Fruit fly (Drosophila melanogaster) whole organism, larva: ENCODE results near the gene Rh6.
A peak's percentile ranks its signal among the peaks of the same experiment; 100 is the strongest.

ENCODE experiments used
- noc ChIP-seq: fragments of 200-800 bp; sonication (Bioruptor generic); optimal IDR thresholded peaks from 3 replicates; lab custom pipeline; 2019; ENCODE audit warnings: missing biosample characterization, mild to moderate bottlenecking, missing genetic modification characterization, moderate library complexity

The Rh6 gene

DNA sequence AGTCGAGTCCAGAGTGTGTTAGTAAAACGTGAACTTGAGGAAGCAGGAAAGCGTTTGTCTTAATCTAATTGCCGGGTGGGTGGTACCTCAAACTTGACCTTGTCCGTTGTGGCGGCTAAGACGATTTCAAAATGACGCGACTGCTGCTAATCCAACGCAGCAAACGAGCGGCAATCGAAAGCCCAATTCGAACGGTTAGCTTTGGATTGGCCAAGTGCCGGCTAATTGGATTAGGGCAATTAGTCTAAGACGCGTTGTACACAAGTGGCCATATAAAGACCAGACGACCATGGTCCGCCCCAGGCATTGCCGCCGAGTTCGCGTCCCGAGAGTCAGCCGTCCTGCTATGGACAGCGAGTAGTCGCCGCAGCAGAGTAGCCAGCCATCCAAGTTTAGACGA, at the start of gene Rh6:
TSS of gene Rh6 (plus strand) at position 301 of the 400 bp plus-strand sequence.
- TF ChIP-seq noc (tag; lab: Kevin White, UChicago), result no peak

DNA sequence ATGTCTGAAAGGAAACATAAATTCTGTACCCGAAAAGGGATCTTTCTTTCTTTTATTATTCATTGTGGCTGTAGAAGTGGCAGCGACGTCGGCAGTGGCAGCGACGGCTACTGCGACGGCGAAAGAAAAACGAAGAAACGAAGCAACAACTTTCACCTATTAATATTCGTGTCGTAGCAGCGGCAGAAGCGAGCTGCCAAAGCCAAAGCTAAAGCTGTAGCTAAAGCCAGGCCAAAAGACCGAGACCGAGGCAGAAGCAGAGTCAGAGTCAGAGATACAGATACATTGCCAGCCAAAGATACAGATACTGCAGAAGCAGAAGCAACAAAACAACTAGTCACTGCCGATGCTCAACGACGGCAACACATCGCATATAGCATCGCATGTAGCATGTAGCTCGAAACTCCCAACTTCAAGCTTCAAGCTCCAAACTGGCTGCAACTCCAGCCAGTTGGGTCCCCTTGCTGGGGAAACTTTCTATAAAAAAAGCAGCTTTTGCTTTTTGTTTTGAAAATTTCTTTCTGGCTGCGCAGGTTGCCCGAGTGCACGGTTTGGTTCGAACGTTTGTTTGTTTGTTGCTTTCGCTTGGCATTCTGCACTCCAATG, 49.5 kb upstream of the Rh6 start:
- no peak for TF ChIP-seq noc (tag; lab: Kevin White, UChicago)

DNA sequence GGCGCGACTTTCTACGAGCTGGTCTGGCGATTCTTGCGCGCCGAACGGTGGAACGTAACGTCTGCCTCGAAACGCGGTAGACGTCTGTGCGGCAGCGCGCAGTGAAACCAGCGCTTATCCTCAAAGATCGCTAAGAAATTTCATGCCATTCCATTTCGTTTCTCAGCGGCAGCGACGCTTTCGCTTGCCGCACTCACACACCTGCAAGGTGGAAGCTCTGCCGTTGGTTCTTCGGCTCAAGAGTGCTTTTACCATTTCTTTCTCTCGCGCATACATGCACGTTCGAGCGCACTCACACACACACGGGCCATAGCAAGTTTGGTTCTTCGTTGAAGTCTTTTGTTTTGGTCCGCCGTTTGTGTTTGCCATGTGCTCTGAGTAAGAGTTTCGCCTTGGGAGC, 48.3 kb upstream of the Rh6 start, which contains the start of gene CG6118:
TSS of gene CG6118 (minus strand) at position 63 of the 400 bp plus-strand sequence.
- TF ChIP-seq noc (tag; lab: Kevin White, UChicago), result no peak

DNA sequence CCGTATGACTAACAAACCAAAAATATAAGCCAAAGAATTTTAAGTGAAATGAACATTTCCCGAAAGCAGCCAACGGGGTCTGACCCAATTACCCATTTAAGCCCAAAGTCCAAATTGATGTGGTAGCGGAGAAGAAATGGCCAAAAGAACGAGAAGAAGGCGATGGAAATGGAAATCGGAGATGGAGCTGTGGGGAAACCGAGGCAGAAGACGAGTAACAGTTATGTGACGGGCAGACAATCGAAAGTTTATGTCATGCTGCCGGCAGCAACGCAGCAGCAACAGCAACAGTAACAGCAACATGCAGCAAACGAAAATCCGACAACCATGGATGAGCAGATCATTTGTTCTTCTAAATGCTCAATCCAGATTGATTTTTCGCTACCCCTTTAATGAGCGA, 46.2 kb upstream of the Rh6 start:
- TF ChIP-seq noc (tag; lab: Kevin White, UChicago), result no peak

DNA sequence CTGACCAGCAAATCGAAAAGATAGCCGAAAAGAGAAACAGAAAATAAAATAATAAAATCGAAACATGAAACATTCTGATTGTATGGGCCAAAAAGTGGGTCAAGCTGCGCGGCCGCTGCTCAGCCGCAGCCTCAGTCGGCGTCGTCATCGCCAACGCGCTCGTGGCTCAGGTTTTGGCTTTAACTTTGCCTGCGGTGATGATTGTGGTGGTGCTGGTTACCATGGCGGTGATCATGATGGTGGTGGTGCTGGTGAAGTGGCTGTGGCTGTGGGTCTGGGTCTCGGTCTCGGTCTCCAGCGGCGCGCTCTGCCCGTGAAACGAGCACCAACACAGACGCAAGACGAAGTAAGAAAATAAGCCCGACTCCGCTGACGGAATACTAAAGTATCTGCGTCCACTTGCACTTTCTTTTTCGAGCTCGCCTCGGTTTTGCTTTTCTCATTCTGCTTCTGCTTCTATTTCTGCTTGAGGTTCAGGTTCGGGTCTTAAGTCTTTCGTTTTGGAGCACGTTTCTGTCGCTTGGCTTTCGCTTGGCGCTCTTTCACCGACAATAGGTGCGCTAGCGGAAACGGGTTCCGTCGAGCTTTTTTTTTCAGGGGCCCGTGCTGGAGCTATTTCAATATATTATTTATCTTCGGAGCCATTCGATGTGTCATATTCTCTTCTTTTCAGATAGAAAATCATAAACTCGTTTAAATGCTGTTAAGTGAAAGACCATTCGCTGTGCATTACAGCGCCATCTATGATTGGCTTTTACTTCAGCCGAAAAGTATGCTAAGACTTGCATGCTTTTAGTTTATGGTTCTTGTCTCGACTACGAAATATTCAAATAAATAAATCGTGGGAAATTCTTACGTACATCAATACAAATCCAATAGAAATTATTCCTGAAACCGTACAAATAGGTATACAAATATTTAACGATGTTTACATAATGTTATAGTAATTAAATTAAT, 45.2 kb upstream of the Rh6 start:
- TF ChIP-seq noc (tag; lab: Kevin White, UChicago), result no peak

DNA sequence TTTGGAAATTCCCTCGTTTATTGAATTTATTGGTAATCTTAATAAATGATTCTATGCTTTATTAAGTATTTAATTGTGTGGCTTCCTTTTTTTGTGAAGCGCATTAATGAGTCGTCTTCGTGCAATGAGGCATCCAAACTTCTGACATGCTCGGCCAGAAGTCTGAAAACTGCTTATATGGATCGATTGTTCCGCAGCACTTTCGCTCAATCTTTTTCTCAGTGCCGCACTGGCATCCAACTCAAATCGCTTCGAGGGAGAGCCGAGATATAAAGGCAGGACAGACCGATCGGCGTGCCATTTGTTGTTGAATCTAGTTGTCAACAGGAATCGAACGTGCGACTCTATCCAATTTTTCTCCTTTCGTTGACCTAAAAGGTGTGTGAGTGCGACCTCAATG, 43.3 kb upstream of the Rh6 start, which contains the start of gene Act88F:
TSS of gene Act88F (plus strand) at position 301 of the 400 bp plus-strand sequence.
- TF ChIP-seq noc (tag; lab: Kevin White, UChicago), result no peak

DNA sequence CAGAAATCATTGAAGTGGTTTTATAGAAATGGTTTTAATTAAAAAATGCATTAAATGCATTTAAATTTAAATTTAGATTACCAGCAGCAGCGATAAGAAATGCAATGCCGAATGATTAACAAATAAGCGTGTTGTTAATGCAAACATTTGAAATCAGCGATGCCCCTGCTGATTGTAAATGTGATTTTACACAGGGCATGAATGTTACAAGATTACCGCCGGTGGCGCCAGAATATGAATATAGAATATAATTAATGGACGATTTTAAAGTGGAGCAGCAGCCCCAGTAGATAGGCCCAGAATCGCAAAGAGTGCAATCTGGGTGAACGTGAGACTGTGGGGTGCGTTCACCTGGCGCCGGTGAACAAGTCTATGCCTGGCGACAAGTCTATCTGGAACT, 36.8 kb upstream of the Rh6 start:
- no peak for TF ChIP-seq noc (tag; lab: Kevin White, UChicago)

DNA sequence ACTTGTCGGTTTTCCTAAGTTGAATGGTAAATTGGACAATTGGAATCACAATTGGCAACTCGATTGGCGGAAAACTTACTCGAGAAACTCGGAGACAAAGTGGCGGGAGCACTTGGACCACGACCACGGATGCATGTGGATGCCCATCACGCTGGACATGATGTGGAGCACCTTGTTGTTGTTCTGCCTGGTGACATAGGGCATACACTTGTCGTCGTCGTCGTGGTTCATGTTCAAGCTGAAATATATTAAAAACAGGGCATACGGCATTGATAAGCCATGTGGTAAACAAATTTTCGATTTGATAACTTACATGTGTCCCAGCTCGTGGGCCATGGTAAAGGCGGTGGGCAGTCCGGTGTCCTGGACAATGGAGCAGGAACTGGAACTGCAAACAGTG, 35.2 kb upstream of the Rh6 start:
- TF ChIP-seq noc (tag; lab: Kevin White, UChicago), result no peak

DNA sequence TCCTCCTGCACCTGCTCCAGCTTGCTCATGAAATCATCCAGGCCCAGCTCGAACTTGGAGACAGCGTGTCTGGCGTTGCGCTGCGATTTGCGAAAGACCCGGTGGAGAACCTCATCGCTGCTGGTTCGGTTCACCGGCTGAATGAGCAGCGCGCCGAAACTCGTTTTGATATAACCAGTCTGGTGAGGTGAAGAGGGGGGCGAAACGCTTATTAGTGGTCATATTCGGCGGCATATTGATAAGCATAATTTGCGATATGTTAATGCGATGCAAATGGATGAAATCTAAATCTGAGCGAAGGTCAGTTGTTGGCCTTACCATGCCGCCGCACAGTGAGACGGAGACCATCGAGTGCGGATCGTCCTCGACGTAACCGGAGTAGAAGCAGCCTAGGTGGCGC, 34.3 kb upstream of the Rh6 start:
- TF ChIP-seq noc (tag; lab: Kevin White, UChicago), result no peak

DNA sequence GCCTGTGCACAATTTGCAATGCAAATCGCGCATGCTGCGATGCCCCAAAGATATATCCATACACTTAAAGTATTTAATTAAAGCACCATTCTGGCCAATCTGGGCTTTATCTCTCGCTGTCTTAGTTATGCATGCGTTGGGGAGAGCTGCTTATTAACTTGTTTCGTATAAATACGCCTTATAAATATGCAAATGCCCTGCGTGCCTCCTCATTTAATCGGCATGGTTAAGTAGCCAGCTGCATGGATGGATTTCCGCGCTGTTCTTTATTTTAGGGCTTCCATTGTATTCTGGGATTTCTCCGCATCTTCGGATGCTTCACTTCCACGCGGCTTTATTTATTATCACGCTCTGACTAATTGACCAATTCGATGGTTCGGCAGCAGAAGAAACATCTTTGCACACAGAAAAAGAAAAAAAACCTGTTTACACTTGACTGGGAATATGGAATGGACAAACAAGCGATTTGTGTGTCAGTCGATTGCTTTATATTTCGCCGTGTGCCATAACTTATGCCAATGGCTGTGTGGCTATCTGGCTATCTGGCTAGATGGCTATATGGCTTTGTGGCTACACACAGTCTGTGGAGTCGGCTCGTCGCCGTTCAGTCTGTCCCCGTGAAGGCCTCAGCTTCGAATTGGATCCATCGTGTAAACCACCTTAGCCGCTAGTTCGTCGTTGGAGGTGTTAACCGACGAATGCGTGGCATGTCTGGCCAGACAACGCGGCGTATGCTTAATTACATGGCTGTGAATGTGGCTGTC, 31.4 kb upstream of the Rh6 start:
- TF ChIP-seq noc (tag; lab: Kevin White, UChicago), result peak; percentile 37

DNA sequence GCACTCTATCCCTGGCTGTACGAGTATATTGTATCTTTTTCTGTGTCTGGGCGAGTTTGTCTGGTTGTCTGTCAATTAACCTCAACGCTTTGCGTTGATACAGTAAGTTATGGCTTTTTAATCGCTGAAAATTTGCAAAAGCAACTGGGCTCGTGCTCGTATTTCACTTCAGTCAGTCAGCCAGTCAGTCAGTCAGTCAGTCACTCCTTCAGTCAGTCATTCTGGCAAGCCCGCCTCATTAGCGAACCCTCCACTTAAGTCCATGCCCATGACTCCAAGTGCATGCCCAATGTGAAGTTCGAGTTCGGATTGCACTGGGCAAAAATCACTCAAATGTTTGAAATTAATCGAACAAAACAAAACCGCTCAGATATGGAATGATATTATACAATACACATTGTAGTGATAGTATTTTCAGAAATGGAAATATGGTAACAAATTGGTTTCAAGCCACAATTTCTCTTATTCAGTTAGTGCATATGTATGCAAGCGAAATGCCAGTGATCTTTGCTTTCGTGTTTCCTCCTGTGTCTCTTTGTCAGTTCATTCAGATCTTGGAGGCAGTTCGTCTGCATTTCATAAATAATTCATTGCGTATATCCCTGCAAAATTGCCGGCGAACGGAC, 25.5 kb upstream of the Rh6 start:
- no peak for TF ChIP-seq noc (tag; lab: Kevin White, UChicago)

DNA sequence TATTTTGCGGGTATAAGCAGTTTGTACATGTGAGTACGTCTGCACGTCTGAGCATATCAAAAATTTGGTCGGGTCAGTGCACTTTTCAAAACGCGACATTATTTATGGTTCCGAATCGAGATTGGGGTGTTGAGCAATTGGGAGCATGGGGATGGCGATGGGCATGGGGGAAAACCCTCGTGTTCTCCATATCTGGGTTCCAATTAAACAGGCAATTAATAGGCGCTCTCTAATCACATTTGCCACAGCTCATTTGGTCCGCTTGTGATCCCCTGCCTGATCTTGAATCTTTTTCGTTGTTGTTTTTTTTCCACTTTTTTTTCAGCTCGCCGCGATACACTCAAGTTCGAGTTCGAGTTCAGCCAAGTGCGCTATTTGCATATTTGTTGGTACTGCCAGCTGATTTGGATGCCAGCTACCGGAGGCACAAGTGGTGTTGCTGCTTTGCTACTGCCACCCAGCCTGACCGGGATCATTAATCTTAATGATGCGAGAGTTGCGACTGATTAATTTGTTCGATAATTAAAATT, 24.7 kb upstream of the Rh6 start:
- peak; percentile 48 for TF ChIP-seq noc (tag; lab: Kevin White, UChicago)

DNA sequence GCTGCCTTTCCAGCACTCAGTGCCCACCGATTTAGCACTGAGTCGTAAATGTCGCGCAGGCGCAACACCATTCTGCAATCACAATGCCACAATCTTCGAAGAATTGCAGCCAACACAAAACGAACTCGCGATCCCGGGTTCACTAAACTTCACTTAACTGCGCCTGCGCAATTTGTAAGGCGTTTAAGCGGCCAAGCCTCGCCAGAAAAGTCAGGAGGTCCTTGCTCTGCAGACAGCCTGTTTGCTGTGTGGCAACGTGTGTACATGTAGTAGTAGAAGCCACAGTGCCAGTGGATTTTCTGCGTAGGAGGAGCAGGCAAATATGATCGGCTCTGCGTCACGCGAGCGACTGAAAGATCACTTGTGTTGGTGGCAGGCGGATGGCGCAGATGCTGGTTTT, 19.8 kb upstream of the Rh6 start:
- no peak for TF ChIP-seq noc (tag; lab: Kevin White, UChicago)

DNA sequence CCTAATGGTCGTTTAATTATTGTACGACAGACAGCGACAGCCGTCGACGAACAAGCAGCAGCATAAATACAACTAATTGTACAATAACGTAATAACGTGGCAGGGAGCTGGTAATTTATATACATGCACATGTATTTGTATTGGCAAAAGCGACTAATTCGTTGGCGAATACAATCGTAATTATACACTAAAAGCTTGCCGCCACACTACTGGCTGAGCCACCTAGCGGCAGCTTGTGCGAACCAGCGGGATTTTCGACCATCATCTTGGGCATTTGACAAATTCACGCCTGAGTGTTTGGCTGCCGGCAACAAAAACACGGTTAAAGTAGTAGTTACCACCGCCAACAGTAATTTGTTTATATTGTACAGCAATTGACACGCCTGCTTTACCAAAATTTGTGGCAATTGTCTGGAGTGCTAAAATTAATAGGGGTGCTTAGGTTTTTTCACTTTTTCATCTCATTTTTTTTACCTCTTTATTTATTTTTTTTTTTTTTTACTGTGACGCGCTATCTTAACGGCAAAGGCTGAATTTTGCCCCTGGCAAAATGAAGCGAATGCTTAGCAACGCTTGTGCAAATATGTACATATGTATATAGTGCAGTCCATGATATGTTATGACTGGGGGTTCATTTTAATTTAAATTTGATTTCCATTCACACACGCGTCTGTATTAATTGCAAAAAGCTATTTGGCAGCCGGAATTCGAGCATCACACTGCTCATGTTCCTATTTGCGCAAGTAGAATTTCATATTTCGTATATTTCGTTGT, 14.8 kb upstream of the Rh6 start:
- no peak for TF ChIP-seq noc (tag; lab: Kevin White, UChicago)
